Fruit fly (Drosophila melanogaster): ENCODE data around the gene kuk.

dm6 chr3R:17043570-17043923 is 36.5 kb upstream of the kuk start:
- TF ChIP-seq Pif1B (GFP tag; optimal IDR thresholded peaks at IDR 0.05): no peak
- no peak for TF ChIP-seq CG8301 (tag; optimal IDR thresholded peaks at IDR 0.05)
- TF ChIP-seq rn (GFP tag; IDR thresholded peaks at IDR 0.05): no peak
- no peak for TF ChIP-seq CG10348 (GFP tag; IDR thresholded peaks at IDR 0.05)
- TF ChIP-seq CG12605 (GFP tag; IDR thresholded peaks at IDR 0.05): no peak
- TF ChIP-seq CG14655 (GFP tag; optimal IDR thresholded peaks at IDR 0.05): no peak
- no peak for TF ChIP-seq Ets98B (GFP tag; IDR thresholded peaks at IDR 0.05)
